Worm (Caenorhabditis elegans): ENCODE results near the gene sre-15.

The sre-15 gene

ce11 chrIV:12244706-12245105 is at the start of gene sre-15:
TSS of gene sre-15 (minus strand) at chrIV:12244806.
- TF ChIP-seq flh-1 (GFP tag; optimal IDR thresholded peaks at IDR 0.05) = no peak
- TF ChIP-seq elt-1 (tag; optimal IDR thresholded peaks at IDR 0.05; ENCODE audit: borderline replicate concordance, insufficient read depth) = no peak
- TF ChIP-seq mep-1 (tag; optimal IDR thresholded peaks at IDR 0.05) = no peak
- no peak for TF ChIP-seq ceh-83 (GFP tag; optimal IDR thresholded peaks at IDR 0.05)
- TF ChIP-seq nhr-12 (tag; optimal IDR thresholded peaks at IDR 0.05) = no peak
- TF ChIP-seq ham-2 (GFP tag; optimal IDR thresholded peaks at IDR 0.05) = no peak
- no peak for TF ChIP-seq mls-2 (tag; optimal IDR thresholded peaks at IDR 0.05)

- TF ChIP-seq flh-1 (GFP tag; optimal IDR thresholded peaks at IDR 0.05) = no peak
- TF ChIP-seq sptf-1 (tag; optimal IDR thresholded peaks at IDR 0.05) = no peak
- TF ChIP-seq ceh-83 (GFP tag; optimal IDR thresholded peaks at IDR 0.05) = no peak
- no peak for TF ChIP-seq nhr-12 (tag; optimal IDR thresholded peaks at IDR 0.05)
- TF ChIP-seq elt-1 (tag; optimal IDR thresholded peaks at IDR 0.05; ENCODE audit: borderline replicate concordance, insufficient read depth) = no peak
- no peak for TF ChIP-seq mls-2 (tag; optimal IDR thresholded peaks at IDR 0.05)
- no peak for TF ChIP-seq snpc-4 (tag; optimal IDR thresholded peaks at IDR 0.05)
- no peak for TF ChIP-seq zip-8 (tag; optimal IDR thresholded peaks at IDR 0.05)
- no peak for TF ChIP-seq mab-5 (tag; optimal IDR thresholded peaks at IDR 0.05)
- TF ChIP-seq ceh-43 (GFP tag; optimal IDR thresholded peaks at IDR 0.05) = no peak
- no peak for TF ChIP-seq sem-2 (GFP tag; optimal IDR thresholded peaks at IDR 0.05)
Observed at ce11 chrIV:12290744-12291143, 46.1 kb upstream of the sre-15 start, which contains the start of gene C42C1.8. TSS of gene C42C1.8 (plus strand) at chrIV:12291044.

- TF ChIP-seq ztf-11 (tag; optimal IDR thresholded peaks at IDR 0.05) (no peak), nhr-76 (tag; optimal IDR thresholded peaks at IDR 0.05) (no peak), hlh-1 (tag; optimal IDR thresholded peaks at IDR 0.05) (no peak), elt-1 (tag; optimal IDR thresholded peaks at IDR 0.05; ENCODE audit: borderline replicate concordance, insufficient read depth) (no peak), ceh-39 (tag; optimal IDR thresholded peaks at IDR 0.05) (no peak), ceh-83 (GFP tag; optimal IDR thresholded peaks at IDR 0.05) (no peak), M03D4.4 (tag; optimal IDR thresholded peaks at IDR 0.05) (no peak), nhr-237 (tag; optimal IDR thresholded peaks at IDR 0.05) (no peak), zip-8 (tag; optimal IDR thresholded peaks at IDR 0.05) (no peak), unc-120 (tag; optimal IDR thresholded peaks at IDR 0.05; ENCODE audit: poor library complexity, severe bottlenecking) (no peak), pha-4 (tag; optimal IDR thresholded peaks at IDR 0.05) (no peak), mab-5 (tag; optimal IDR thresholded peaks at IDR 0.05) (no peak), ceh-43 (GFP tag; optimal IDR thresholded peaks at IDR 0.05) (no peak), blmp-1 (tag; optimal IDR thresholded peaks at IDR 0.05) (no peak), tbx-8 (GFP tag; optimal IDR thresholded peaks at IDR 0.05) (no peak), snpc-4 (tag; optimal IDR thresholded peaks at IDR 0.05) (no peak), lsy-2 (tag; optimal IDR thresholded peaks at IDR 0.05) (no peak)
Observed at ce11 chrIV:12289149-12289548, 44.5 kb upstream of the sre-15 start, which contains the start of gene C42C1.9. TSS of gene C42C1.9 (plus strand) at chrIV:12289449.

- no peak for TF ChIP-seq nhr-2 (tag; optimal IDR thresholded peaks at IDR 0.05)
- no peak for TF ChIP-seq drap-1 (GFP tag; optimal IDR thresholded peaks at IDR 0.05)
- no peak for TF ChIP-seq cnd-1 (tag; optimal IDR thresholded peaks at IDR 0.05)
- TF ChIP-seq ztf-11 (tag; optimal IDR thresholded peaks at IDR 0.05) = no peak
Observed at ce11 chrIV:12287628-12288027, 43.0 kb upstream of the sre-15 start, which contains the start of gene erl-1. TSS of gene erl-1 (plus strand) at chrIV:12287928.

- TF ChIP-seq sptf-1 (tag; optimal IDR thresholded peaks at IDR 0.05) (no peak), ceh-83 (GFP tag; optimal IDR thresholded peaks at IDR 0.05) (no peak), blmp-1 (tag; optimal IDR thresholded peaks at IDR 0.05) (no peak), mab-5 (tag; optimal IDR thresholded peaks at IDR 0.05) (no peak), ceh-39 (tag; optimal IDR thresholded peaks at IDR 0.05) (no peak), ceh-43 (GFP tag; optimal IDR thresholded peaks at IDR 0.05) (no peak), M03D4.4 (tag; optimal IDR thresholded peaks at IDR 0.05) (no peak), nhr-237 (tag; optimal IDR thresholded peaks at IDR 0.05) (no peak), unc-120 (tag; optimal IDR thresholded peaks at IDR 0.05; ENCODE audit: poor library complexity, severe bottlenecking) (no peak), ham-2 (GFP tag; optimal IDR thresholded peaks at IDR 0.05) (no peak), mep-1 (tag; optimal IDR thresholded peaks at IDR 0.05) (no peak), tbx-8 (GFP tag; optimal IDR thresholded peaks at IDR 0.05) (no peak), elt-3 (tag; optimal IDR thresholded peaks at IDR 0.05) (no peak), pha-4 (tag; optimal IDR thresholded peaks at IDR 0.05) (no peak), lin-13 (tag; optimal IDR thresholded peaks at IDR 0.05) (no peak)
Observed at ce11 chrIV:12282873-12283272, 38.3 kb upstream of the sre-15 start, which contains the start of gene hpo-12. TSS of gene hpo-12 (plus strand) at chrIV:12283173.
